Fruit fly (Drosophila melanogaster): ENCODE data around the gene CG15357.

- TF ChIP-seq pan (optimal IDR thresholded peaks at IDR 0.05) (no peak), Abd-B (GFP tag; optimal IDR thresholded peaks at IDR 0.05) (no peak), woc (GFP tag; optimal IDR thresholded peaks at IDR 0.05) (no peak), usp (GFP tag; optimal IDR thresholded peaks at IDR 0.05) (no peak), dmrt93B (GFP tag; optimal IDR thresholded peaks at IDR 0.05) (no peak), lola (GFP tag; optimal IDR thresholded peaks at IDR 0.05) (no peak), GATAd (GFP tag; optimal IDR thresholded peaks at IDR 0.05) (no peak), brk (GFP tag; optimal IDR thresholded peaks at IDR 0.05) (no peak), Dfd (GFP tag; optimal IDR thresholded peaks at IDR 0.05) (no peak), Sp1 (GFP tag; optimal IDR thresholded peaks at IDR 0.05) (no peak), fru (GFP tag; optimal IDR thresholded peaks at IDR 0.05) (no peak)
These were observed 7.5 kb downstream of the CG15357 start for dm6 chr2L:1938004-1938403.

Data from whole organism, wandering third instar larva.